Worm (Caenorhabditis elegans) whole organism, midembryonic: ENCODE results near the gene T05A7.12.

Experiments
- cog-1 ChIP-seq: sonication (generic microtip); optimal IDR thresholded peaks from 2 replicates; lab custom pipeline; 2016; ENCODE audit warnings: missing genetic modification characterization, missing compliant biosample characterization
- flt-1 ChIP-seq: fragments of 200-800 bp; sonication (Bioruptor generic); IDR thresholded peaks from 2 replicates; pipeline ENCODE4 v1.3.6; 2022; ENCODE audit warnings: missing genetic modification characterization, missing compliant biosample characterization
- klf-2 ChIP-seq: fragments of 200-800 bp; sonication (Bioruptor generic); conservative IDR thresholded peaks from 2 replicates; pipeline ENCODE4 v1.3.6; 2022; ENCODE audit warnings: missing genetic modification reagents, missing genetic modification characterization, missing compliant biosample characterization
- tab-1 ChIP-seq: fragments of 200-800 bp; sonication (Bioruptor generic); IDR thresholded peaks from 2 replicates; pipeline ENCODE4 v1.3.6; 2022; ENCODE audit warnings: missing genetic modification characterization, missing compliant biosample characterization

DNA sequence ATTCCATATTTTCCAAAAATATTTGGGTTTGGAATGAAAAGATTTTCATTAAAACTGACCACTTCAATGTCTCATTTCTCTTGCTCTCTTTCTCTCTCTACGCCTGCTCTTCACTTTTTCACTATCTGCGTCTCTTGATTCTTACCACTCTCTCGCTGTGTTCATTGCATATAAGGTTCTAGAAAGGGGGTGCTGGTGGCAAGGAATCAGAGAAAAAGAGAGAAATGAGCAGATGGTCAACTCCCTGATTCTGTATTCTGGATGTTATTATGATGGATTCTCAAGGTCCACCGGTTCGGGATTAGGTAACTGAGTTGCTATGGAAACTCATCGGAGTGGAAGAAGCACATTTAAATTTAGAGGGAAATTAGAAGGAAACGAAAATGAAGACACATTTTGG, 22.3 kb downstream of the T05A7.12 start:
- TF ChIP-seq flt-1 (GFP tag; lab: Robert Waterston, UW): no peak
- no peak for TF ChIP-seq klf-2 (GFP tag; lab: Robert Waterston, UW)
- TF ChIP-seq tab-1 (GFP tag; lab: Robert Waterston, UW): no peak
- no peak for TF ChIP-seq cog-1
